Worm (Caenorhabditis elegans): ENCODE measurements around the gene idpp-11.

DNA sequence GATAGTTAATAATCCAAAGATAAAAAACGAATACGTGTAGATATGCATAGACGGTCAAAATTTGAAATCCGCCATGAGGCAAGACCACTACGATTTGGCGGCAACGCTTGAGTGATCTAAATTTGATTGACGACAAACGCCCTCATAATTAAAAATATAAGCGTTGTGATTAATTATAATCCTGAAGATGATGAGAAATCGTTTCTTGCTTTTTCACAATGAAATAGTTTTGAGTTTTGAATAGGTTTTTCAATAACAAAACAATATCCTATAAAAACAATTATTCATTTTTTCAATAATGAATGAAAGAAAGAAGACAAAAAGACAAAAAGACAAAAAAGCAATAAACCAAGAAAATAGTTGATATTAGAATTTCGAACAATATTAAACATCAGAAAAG, 5.1 kb downstream of the idpp-11 start, which contains the start of gene C54D2.6:
- TF ChIP-seq fkh-10 (GFP tag; optimal IDR thresholded peaks at IDR 0.05) = no peak
- TF ChIP-seq nhr-67 (tag; optimal IDR thresholded peaks at IDR 0.05) = no peak
